Fruit fly (Drosophila melanogaster) Kc167 (cell line): ENCODE results near the gene CG10959.

Experiments
- Myc ChIP-seq: fragments of >200 bp; optimal IDR thresholded peaks from 2 replicates; lab custom pipeline; 2017; ENCODE audit warnings: missing external identifiers
- h ChIP-seq: fragments of >200 bp; optimal IDR thresholded peaks from 3 replicates; lab custom pipeline; 2018; ENCODE audit warnings: missing external identifiers
- insv ChIP-seq: fragments of >200 bp; optimal IDR thresholded peaks from 3 replicates; lab custom pipeline; 2018; ENCODE audit warnings: missing external identifiers
- psq ChIP-seq: fragments of >200 bp; optimal IDR thresholded peaks from 2 replicates; lab custom pipeline; 2017; ENCODE audit warnings: missing external identifiers
- ttk ChIP-seq: sonication (Bioruptor generic); optimal IDR thresholded peaks from 2 replicates; lab custom pipeline; 2017; ENCODE audit warnings: missing external identifiers

- TF ChIP-seq Myc (no peak), insv (lab: Kevin White, UChicago) (no peak), h (lab: Kevin White, UChicago) (no peak), ttk (lab: Kevin White, UChicago) (no peak), psq (lab: Kevin White, UChicago) (no peak)
These were observed 47.0 kb downstream of the CG10959 start for dm6 chrX:8195449-8196156.
